Fruit fly (Drosophila melanogaster) whole organism, adult: ENCODE measurements around the gene pkaap.

Experiments used
- CG11617 ChIP-seq: fragments of 200-800 bp; sonication (Bioruptor generic); optimal IDR thresholded peaks from 2 replicates; lab custom pipeline; 2017; ENCODE audit warnings: mild to moderate bottlenecking, missing biosample characterization, missing genetic modification reagents, missing genetic modification characterization
- CG12768 ChIP-seq: fragments of 200-800 bp; sonication (Bioruptor generic); optimal IDR thresholded peaks from 2 replicates; lab custom pipeline; 2017; ENCODE audit warnings: missing biosample characterization, missing genetic modification characterization, mild to moderate bottlenecking, moderate library complexity, missing genetic modification reagents
- CG14711 ChIP-seq: fragments of 200-800 bp; sonication (Bioruptor generic); optimal IDR thresholded peaks from 2 replicates; lab custom pipeline; 2018; ENCODE audit warnings: missing biosample characterization, mild to moderate bottlenecking, missing genetic modification characterization, moderate library complexity
- CG1620 ChIP-seq: fragments of 200-800 bp; sonication (Bioruptor generic); optimal IDR thresholded peaks from 2 replicates; lab custom pipeline; 2016; ENCODE audit warnings: missing biosample characterization, missing genetic modification characterization
- CG33017 ChIP-seq: fragments of 200-800 bp; sonication (Bioruptor generic); optimal IDR thresholded peaks from 2 replicates; lab custom pipeline; 2018; ENCODE audit warnings: missing biosample characterization, mild to moderate bottlenecking, missing genetic modification characterization, moderate library complexity
- CG5204 ChIP-seq: fragments of 200-800 bp; sonication (Bioruptor generic); optimal IDR thresholded peaks from 2 replicates; lab custom pipeline; 2016; ENCODE audit warnings: missing biosample characterization, missing genetic modification characterization
- CG7045 ChIP-seq: fragments of 200-800 bp; sonication (Bioruptor generic); optimal IDR thresholded peaks from 2 replicates; lab custom pipeline; 2017; ENCODE audit warnings: missing biosample characterization, mild to moderate bottlenecking, missing genetic modification characterization
- CG7101 ChIP-seq: fragments of 200-800 bp; sonication (Bioruptor generic); optimal IDR thresholded peaks from 2 replicates; lab custom pipeline; 2018; ENCODE audit warnings: missing biosample characterization, mild to moderate bottlenecking, missing genetic modification characterization, moderate library complexity
- Clk ChIP-seq: fragments of 200-800 bp; sonication (Bioruptor generic); optimal IDR thresholded peaks from 2 replicates; lab custom pipeline; 2017; ENCODE audit warnings: missing biosample characterization, missing genetic modification characterization
- Crg-1 ChIP-seq: fragments of 200-800 bp; sonication (Bioruptor generic); optimal IDR thresholded peaks from 2 replicates; lab custom pipeline; 2016; ENCODE audit warnings: missing biosample characterization, missing genetic modification characterization
- Hr96 ChIP-seq: fragments of 200-800 bp; sonication (Bioruptor generic); optimal IDR thresholded peaks from 2 replicates; lab custom pipeline; 2016; ENCODE audit warnings: missing biosample characterization, missing genetic modification characterization
- Mnt ChIP-seq: fragments of 200-800 bp; sonication (Bioruptor generic); optimal IDR thresholded peaks from 2 replicates; lab custom pipeline; 2016; ENCODE audit warnings: missing biosample characterization, mild to moderate bottlenecking, missing genetic modification characterization
- bab1 ChIP-seq: fragments of 200-800 bp; sonication (Bioruptor generic); optimal IDR thresholded peaks from 3 replicates; lab custom pipeline; 2019; ENCODE audit warnings: missing biosample characterization, mild to moderate bottlenecking, missing genetic modification characterization, moderate library complexity
- cic ChIP-seq: fragments of 200-800 bp; sonication (Bioruptor generic); optimal IDR thresholded peaks from 2 replicates; lab custom pipeline; 2017; ENCODE audit warnings: missing biosample characterization, mild to moderate bottlenecking, missing genetic modification characterization, moderate library complexity
- cnc ChIP-seq, 2 experiments: fragments of >200 bp; optimal IDR thresholded peaks; 2 replicates each; lab custom pipeline; 2017
- kay ChIP-seq: fragments of 200-800 bp; sonication (Bioruptor generic); peaks from one replicate; lab custom pipeline; 2016; ENCODE audit warnings: missing biosample characterization, missing genetic modification characterization, borderline replicate concordance
- ovo ChIP-seq: fragments of 200-800 bp; sonication (Bioruptor generic); optimal IDR thresholded peaks from 2 replicates; lab custom pipeline; 2016; ENCODE audit warnings: missing biosample characterization, missing genetic modification characterization
- pad ChIP-seq: fragments of 200-800 bp; sonication (Bioruptor generic); optimal IDR thresholded peaks from 3 replicates; lab custom pipeline; 2017; ENCODE audit warnings: missing biosample characterization, missing genetic modification characterization, mild to moderate bottlenecking, moderate library complexity, missing genetic modification reagents
- tj ChIP-seq: fragments of 200-800 bp; sonication (Bioruptor generic); optimal IDR thresholded peaks from 3 replicates; lab custom pipeline; 2017; ENCODE audit warnings: missing biosample characterization, mild to moderate bottlenecking, missing genetic modification characterization, moderate library complexity
- toe ChIP-seq: fragments of 200-800 bp; sonication (Bioruptor generic); optimal IDR thresholded peaks from 2 replicates; lab custom pipeline; 2016; ENCODE audit warnings: missing biosample characterization, missing genetic modification characterization

The pkaap gene

DNA sequence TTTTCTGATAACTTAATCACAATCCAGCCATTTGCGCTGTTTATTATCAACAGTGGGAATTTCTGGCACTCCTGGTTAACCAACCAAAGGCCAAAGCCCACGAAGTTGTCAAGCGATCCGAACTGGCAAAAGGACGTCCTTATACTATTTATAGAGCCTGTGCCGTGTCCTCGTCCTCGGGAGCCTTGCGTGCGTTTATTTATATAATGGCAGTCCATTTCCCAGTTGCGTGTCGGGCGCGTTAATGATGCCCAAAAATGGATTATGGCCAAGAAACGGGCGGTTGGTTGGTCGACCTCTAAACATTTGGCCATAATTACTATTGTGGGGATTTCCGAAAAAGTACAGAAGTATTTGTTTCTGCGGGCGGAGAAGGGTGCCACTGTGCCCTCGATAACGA is 32.3 kb downstream of the pkaap start:
- TF ChIP-seq bab1 (GFP tag; lab: Kevin White, UChicago) = no peak

DNA sequence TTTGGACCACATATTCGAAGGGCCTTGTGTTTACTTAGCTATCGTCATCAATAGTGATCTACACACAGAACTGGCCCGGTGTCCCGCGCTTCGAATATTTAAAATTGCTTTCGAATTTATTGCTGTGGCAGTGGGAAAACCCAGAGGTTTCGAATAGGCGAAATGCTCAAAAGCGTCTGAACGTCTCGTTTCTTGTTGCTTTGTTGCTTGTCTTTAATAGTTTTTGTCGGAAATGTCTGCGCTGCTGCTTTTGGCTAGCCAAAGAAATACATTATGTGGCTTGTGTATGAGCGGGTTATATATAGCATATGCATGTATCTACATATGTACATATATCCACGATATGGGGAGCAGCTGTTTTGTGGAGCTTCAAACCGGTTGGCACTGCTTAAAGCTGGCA is 33.1 kb downstream of the pkaap start:
- TF ChIP-seq bab1 (GFP tag; lab: Kevin White, UChicago) (no peak), CG33017 (tag; lab: Kevin White, UChicago) (no peak), Clk (GFP tag; lab: Kevin White, UChicago) (no peak), CG7045 (GFP tag; lab: Kevin White, UChicago) (no peak), Crg-1 (GFP tag; lab: Kevin White, UChicago) (no peak), CG11617 (GFP tag; lab: Kevin White, UChicago) (no peak), toe (GFP tag; lab: Kevin White, UChicago) (no peak), cnc (optimal IDR thresholded peaks at IDR 0.05; lab: Kevin White, UChicago) (no peak)

DNA sequence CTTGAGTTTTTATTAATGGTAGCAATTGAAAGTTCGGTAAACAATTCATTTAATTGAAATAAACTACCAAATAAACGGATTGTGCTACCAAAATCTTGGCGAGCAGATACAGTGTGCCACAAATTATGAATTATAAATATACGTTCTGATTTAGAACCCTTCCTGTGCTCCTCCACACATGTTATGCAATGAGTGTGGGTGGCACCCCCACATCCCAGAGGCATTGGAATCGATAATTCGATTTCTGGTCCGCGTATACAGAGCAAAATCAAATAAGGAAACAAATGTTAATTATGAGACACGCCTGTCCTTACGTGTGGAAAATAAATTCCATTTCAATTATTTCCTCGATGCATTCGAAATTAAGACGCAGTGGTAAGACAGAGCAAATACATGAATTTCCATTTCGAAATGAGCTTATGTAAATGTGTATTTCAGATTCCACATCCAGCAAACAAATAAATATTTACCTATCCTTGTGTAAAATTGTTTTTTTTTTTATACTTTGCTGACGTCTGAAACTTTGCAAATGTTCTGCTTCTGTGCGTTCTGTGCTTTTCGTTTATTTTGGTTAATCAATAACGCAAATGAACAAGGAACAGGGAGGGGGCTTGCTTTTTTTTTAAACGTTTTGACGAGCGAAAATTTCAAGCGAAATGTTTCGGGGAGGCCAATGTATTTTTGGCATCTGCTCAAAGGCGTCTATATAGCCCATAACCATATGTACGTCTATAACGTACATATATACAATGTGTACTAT is 34.0 kb downstream of the pkaap start:
- TF ChIP-seq CG14711 (tag; lab: Kevin White, UChicago) (no peak), kay (GFP tag; lab: Kevin White, UChicago) (peak; percentile 22)

DNA sequence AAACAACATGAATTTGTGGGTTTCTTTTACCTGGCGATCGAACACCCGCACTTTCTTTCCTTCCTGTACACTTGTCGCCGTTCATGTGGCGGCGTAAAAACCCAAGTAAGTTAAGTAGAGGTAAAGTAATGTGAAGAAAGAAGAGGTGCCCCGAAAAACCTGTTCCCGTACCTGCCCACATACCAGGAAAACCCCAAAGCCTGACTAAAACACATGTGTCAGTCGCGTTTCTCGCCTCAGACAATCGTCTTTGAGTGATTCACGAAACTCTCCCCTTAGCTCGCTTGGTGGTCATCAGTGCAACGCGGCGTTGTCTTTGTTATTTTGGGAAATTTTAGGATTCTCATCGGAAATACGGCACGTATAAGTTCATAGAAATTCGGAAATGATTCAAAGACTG is 35.5 kb downstream of the pkaap start:
- TF ChIP-seq bab1 (GFP tag; lab: Kevin White, UChicago) (no peak), cic (GFP tag; lab: Kevin White, UChicago) (no peak), CG7101 (tag; lab: Kevin White, UChicago) (no peak), CG5204 (GFP tag; lab: Kevin White, UChicago) (no peak), Hr96 (GFP tag; lab: Kevin White, UChicago) (no peak), CG1620 (GFP tag; lab: Kevin White, UChicago) (no peak), kay (GFP tag; lab: Kevin White, UChicago) (no peak), CG12768 (GFP tag; lab: Kevin White, UChicago) (no peak), CG33017 (tag; lab: Kevin White, UChicago) (no peak)

DNA sequence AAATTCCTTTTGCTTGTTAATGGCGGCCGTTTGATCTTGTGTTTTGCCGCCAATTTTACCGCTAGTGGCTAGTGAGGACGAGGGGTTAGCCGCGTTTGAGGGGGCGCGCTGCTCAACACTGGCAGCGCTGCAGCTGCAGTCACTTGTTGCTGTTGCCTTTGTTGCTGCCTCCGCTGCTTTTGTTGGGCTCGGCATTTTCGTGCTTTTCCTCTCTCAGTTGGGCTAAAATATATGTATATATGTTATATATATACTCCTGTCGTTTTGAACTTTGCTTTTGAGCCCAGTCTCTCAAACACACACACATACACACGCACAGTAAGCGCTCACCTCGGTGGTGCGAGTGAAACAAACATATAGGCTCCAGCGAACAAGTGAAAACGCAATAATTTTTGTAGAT is 36.7 kb downstream of the pkaap start:
- TF ChIP-seq cic (GFP tag; lab: Kevin White, UChicago) = peak; percentile 30
- TF ChIP-seq cnc (optimal IDR thresholded peaks at IDR 0.05; lab: Kevin White, UChicago) = no peak
- TF ChIP-seq CG5204 (GFP tag; lab: Kevin White, UChicago) = no peak
- no peak for TF ChIP-seq CG7101 (tag; lab: Kevin White, UChicago)
- peak; percentile 41 for TF ChIP-seq CG33017 (tag; lab: Kevin White, UChicago)
- peak; percentile 22 for TF ChIP-seq Hr96 (GFP tag; lab: Kevin White, UChicago)
- TF ChIP-seq Crg-1 (GFP tag; lab: Kevin White, UChicago) = peak; percentile 38
- peak; percentile 86 for TF ChIP-seq ovo (GFP tag; lab: Kevin White, UChicago)
- TF ChIP-seq CG14711 (tag; lab: Kevin White, UChicago) = no peak
- peak; percentile 88 for TF ChIP-seq pad (GFP tag; lab: Kevin White, UChicago)
- TF ChIP-seq tj (GFP tag; lab: Kevin White, UChicago) = peak; percentile 83
- TF ChIP-seq Mnt (GFP tag; lab: Kevin White, UChicago) = peak; percentile 23
- TF ChIP-seq bab1 (GFP tag; lab: Kevin White, UChicago) = no peak
- peak; percentile 72 for TF ChIP-seq CG12768 (GFP tag; lab: Kevin White, UChicago)
- peak; percentile 30 for TF ChIP-seq toe (GFP tag; lab: Kevin White, UChicago)
- peak; percentile 6 for TF ChIP-seq CG1620 (GFP tag; lab: Kevin White, UChicago)
- TF ChIP-seq Clk (GFP tag; lab: Kevin White, UChicago) = peak; percentile 13

DNA sequence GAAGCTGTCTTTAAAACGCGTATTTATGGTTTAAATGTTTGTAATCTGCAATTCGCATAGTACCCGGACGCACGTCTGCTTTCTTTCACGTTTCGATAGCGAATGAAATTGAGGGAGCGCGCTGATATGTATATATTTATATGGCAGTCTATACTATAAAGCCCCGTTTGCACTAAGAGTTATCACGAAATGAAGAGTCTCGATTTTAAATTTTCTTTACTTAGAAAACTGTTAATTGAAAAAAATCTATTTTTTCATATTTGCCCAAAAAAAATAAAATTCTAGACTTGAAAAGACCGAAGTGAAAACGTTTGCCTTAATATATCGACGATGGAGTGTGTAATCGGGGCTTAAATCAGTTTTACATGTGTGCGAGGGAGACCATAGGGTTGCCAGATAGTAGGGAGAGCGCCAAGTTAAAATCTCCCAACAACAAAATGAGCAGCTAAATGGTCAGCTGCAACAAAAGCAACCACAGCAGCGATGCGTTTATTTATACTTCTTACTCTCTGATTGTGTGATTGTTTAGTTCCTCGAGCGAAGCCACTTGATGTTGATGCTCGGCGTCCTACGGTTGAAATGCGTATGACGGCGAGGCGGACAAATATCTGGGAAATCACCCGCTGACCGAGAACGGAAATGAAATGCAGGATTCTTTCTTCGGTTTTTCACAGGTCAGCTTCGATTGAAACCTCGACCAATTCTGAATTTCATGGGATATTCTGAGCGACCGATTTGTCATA is 37.6 kb downstream of the pkaap start, which contains the start of gene cact:
Gene cact, minus strand, starts transcription at position 693 of the 743 bp plus-strand sequence.
- TF ChIP-seq Mnt (GFP tag; lab: Kevin White, UChicago) (peak; percentile 94), CG14711 (tag; lab: Kevin White, UChicago) (peak; percentile 91), CG33017 (tag; lab: Kevin White, UChicago) (peak; percentile 91), pad (GFP tag; lab: Kevin White, UChicago) (peak; percentile 68), tj (GFP tag; lab: Kevin White, UChicago) (peak; percentile 81), CG12768 (GFP tag; lab: Kevin White, UChicago) (peak; percentile 88), Hr96 (GFP tag; lab: Kevin White, UChicago) (peak; percentile 94), cic (GFP tag; lab: Kevin White, UChicago) (peak; percentile 86), CG7101 (tag; lab: Kevin White, UChicago) (peak; percentile 95), CG11617 (GFP tag; lab: Kevin White, UChicago) (peak; percentile 94), bab1 (GFP tag; lab: Kevin White, UChicago) (peak; percentile 94), CG7045 (GFP tag; lab: Kevin White, UChicago) (peak; percentile 92), CG5204 (GFP tag; lab: Kevin White, UChicago) (peak; percentile 95), toe (GFP tag; lab: Kevin White, UChicago) (peak; percentile 97), kay (GFP tag; lab: Kevin White, UChicago) (peak; percentile 98), CG1620 (GFP tag; lab: Kevin White, UChicago) (peak; percentile 94), Crg-1 (GFP tag; lab: Kevin White, UChicago) (peak; percentile 69), cnc (optimal IDR thresholded peaks at IDR 0.05; lab: Kevin White, UChicago) (no peak), ovo (GFP tag; lab: Kevin White, UChicago) (peak; percentile 76), Clk (GFP tag; lab: Kevin White, UChicago) (peak; percentile 57)
